Worm (Caenorhabditis elegans) whole organism, L3 larva: ENCODE results near the gene C24D10.4.

Experiments
- R02D3.7 ChIP-seq: fragments of 150-350 bp; optimal IDR thresholded peaks from 2 replicates; lab custom pipeline; 2014; ENCODE audit warnings: missing biosample characterization, missing genetic modification characterization
- egl-27 ChIP-seq: sonication (generic microtip); optimal IDR thresholded peaks from 4 replicates; lab custom pipeline; 2017; ENCODE audit warnings: missing biosample characterization, missing genetic modification reagents, missing genetic modification characterization
- elt-1 ChIP-seq: fragments of 150-350 bp; optimal IDR thresholded peaks from 2 replicates; lab custom pipeline; 2014; ENCODE audit warnings: missing biosample characterization, missing genetic modification characterization
- fos-1 ChIP-seq: fragments of 150-350 bp; optimal IDR thresholded peaks from 2 replicates; lab custom pipeline; 2014; ENCODE audit warnings: missing biosample characterization, missing genetic modification characterization
- lin-39 ChIP-seq: fragments of 150-350 bp; optimal IDR thresholded peaks from 2 replicates; lab custom pipeline; 2018; ENCODE audit warnings: missing biosample characterization, missing genetic modification reagents, missing genetic modification characterization
- nfya-1 ChIP-seq: sonication (generic microtip); optimal IDR thresholded peaks from 2 replicates; lab custom pipeline; 2017; ENCODE audit warnings: missing genetic modification characterization, mild to moderate bottlenecking, missing compliant biosample characterization, antibody characterized with exemption, moderate library complexity; ENCODE audit not compliant: insufficient read depth
- nhr-12 ChIP-seq: fragments of 150-350 bp; optimal IDR thresholded peaks from 2 replicates; lab custom pipeline; 2014; ENCODE audit warnings: missing biosample characterization, missing genetic modification characterization
- nhr-25 ChIP-seq: sonication (generic microtip); optimal IDR thresholded peaks from 2 replicates; lab custom pipeline; 2017; ENCODE audit warnings: missing biosample characterization, missing genetic modification characterization
- nhr-28 ChIP-seq: fragments of 150-350 bp; optimal IDR thresholded peaks from 2 replicates; lab custom pipeline; 2014; ENCODE audit warnings: missing biosample characterization, missing genetic modification characterization
- nhr-77 ChIP-seq: fragments of 150-350 bp; optimal IDR thresholded peaks from 2 replicates; lab custom pipeline; 2014; ENCODE audit warnings: missing biosample characterization, missing genetic modification characterization
- pqm-1 ChIP-seq: fragments of 150-350 bp; optimal IDR thresholded peaks from 2 replicates; lab custom pipeline; 2017; ENCODE audit warnings: missing biosample characterization, missing genetic modification characterization, inconsistent platforms
- snpc-4 ChIP-seq: fragments of 150-350 bp; optimal IDR thresholded peaks from 2 replicates; lab custom pipeline; 2014; ENCODE audit warnings: missing biosample characterization, missing genetic modification characterization
- zag-1 ChIP-seq: fragments of 150-350 bp; optimal IDR thresholded peaks from 2 replicates; lab custom pipeline; 2014; ENCODE audit warnings: missing biosample characterization, missing genetic modification characterization

- TF ChIP-seq egl-27 (tag; lab: Kevin White, UChicago) (no peak), nhr-77 (tag; lab: Kevin White, UChicago) (peak; percentile 63), zag-1 (tag; lab: Kevin White, UChicago) (no peak), nhr-28 (tag; lab: Kevin White, UChicago) (no peak), nhr-25 (tag; lab: Kevin White, UChicago) (peak; percentile 62), elt-1 (tag; lab: Kevin White, UChicago) (no peak), snpc-4 (peak; percentile 84), nfya-1 (tag; lab: Kevin White, UChicago) (peak; percentile 77), lin-39 (tag; lab: Kevin White, UChicago) (peak; percentile 63), pqm-1 (tag; lab: Kevin White, UChicago) (peak; percentile 17), fos-1 (no peak), R02D3.7 (tag; lab: Kevin White, UChicago) (peak; percentile 97), nhr-12 (no peak)
Measured at ce11 chrIV:5209390-5209789, 49.1 kb downstream of the C24D10.4 start, which contains the start of the genes Y59E9AL.36 and nbet-1.
